Worm (Caenorhabditis elegans) whole organism, mixed stage, embryonic: ENCODE measurements around the gene rict-1.
"Not testable (repeated sequence)": the region's sequence is repeated elsewhere in the genome, so short reads cannot be mapped to it uniquely, and the experiment has no call there.

Experiments
- blmp-1 ChIP-seq: fragments of 150-350 bp; optimal IDR thresholded peaks from 2 replicates; lab custom pipeline; 2014; ENCODE audit warnings: missing biosample characterization, missing genetic modification characterization
- nhr-2 ChIP-seq: fragments of 150-350 bp; optimal IDR thresholded peaks from 2 replicates; lab custom pipeline; 2014; ENCODE audit warnings: missing biosample characterization, missing genetic modification characterization
- nhr-76 ChIP-seq: sonication (generic microtip); optimal IDR thresholded peaks from 2 replicates; lab custom pipeline; 2017; ENCODE audit warnings: missing biosample characterization, missing genetic modification characterization
- pha-4 ChIP-seq: fragments of 150-350 bp; optimal IDR thresholded peaks from 2 replicates; lab custom pipeline; 2018; ENCODE audit warnings: missing biosample characterization, missing genetic modification reagents, missing genetic modification characterization
- ztf-11 ChIP-seq: fragments of 150-350 bp; optimal IDR thresholded peaks from 2 replicates; lab custom pipeline; 2014; ENCODE audit warnings: missing biosample characterization, missing genetic modification characterization

- not testable (repeated sequence) for TF ChIP-seq blmp-1; pha-4; nhr-2 (tag; lab: Kevin White, UChicago); ztf-11 (tag; lab: Kevin White, UChicago); nhr-76 (tag; lab: Kevin White, UChicago)
Measured at ce11 chrII:13082403-13082802, 34.2 kb downstream of the rict-1 start, which contains the start of gene Y81G3A.6.
